Worm (Caenorhabditis elegans) whole organism, L4/young adult: Measurements from ENCODE around the gene rcat-1.

Experiments
- W03F9.2 ChIP-seq: fragments of 150-350 bp; optimal IDR thresholded peaks from 2 replicates; lab custom pipeline; 2014; ENCODE audit warnings: missing biosample characterization, missing genetic modification characterization
- dao-5 ChIP-seq: sonication (generic microtip); optimal IDR thresholded peaks from 2 replicates; lab custom pipeline; 2016; ENCODE audit warnings: missing genotype, missing genetic modification characterization, moderate library complexity, missing compliant biosample characterization
- him-1 ChIP-seq: sonication (generic microtip); optimal IDR thresholded peaks from 2 replicates; lab custom pipeline; 2016; ENCODE audit warnings: missing genotype, missing genetic modification reagents, missing genetic modification characterization, missing compliant biosample characterization

ce11 chrIV:298204-298603, 43.0 kb upstream of the rcat-1 start, which contains the start of gene pnp-1:
- TF ChIP-seq him-1 (no peak), dao-5 (no peak), W03F9.2 (tag; lab: Kevin White, UChicago) (no peak)
